Worm (Caenorhabditis elegans): ENCODE data around the gene fbxa-77.

Gene fbxa-77

DNA sequence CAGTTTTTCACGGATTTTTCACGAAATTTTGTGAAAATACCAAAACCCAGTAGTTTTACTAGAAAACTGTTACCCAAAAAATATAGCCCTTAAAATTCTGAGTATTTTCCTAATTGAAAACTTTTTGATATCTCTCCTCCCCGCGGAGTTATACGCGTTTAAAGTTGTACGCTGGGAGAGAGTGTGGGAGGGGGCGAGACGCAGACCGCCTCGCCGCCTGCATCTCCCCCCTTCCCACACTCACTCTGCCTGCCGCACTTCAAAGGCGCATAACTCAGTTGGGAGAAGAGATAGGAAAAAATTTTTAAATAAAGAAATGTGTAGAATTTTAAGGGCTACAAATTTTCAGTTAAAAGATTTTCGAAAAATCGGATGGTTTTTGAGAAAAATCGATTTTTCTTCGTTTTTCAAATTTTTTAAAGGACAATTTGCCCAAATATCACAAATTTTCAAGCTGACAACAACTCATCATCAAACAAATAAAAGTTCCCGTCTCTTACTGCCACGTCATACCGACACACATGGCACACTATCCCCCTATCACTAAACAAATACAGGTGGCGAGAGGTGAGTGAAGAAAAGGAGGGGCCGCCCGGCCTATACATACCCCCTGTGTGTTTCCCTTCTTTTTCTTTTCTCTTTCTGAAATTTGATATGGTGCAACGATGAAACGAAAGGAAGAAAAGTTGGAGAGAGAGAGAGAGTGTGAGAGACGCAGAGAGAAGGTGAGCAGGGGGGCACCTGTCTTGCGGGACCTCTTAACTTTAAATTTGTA lies 25.8 kb upstream of the fbxa-77 start:
- no peak for TF ChIP-seq scrt-1 (GFP tag; IDR thresholded peaks at IDR 0.05)
- TF ChIP-seq aly-1 (tag; optimal IDR thresholded peaks at IDR 0.05) = no peak
- TF ChIP-seq ceh-36 (tag; optimal IDR thresholded peaks at IDR 0.05) = no peak
- no peak for TF ChIP-seq ceh-13 (GFP tag; optimal IDR thresholded peaks at IDR 0.05)
- TF ChIP-seq flt-1 (GFP tag; IDR thresholded peaks at IDR 0.05) = no peak
- no peak for TF ChIP-seq ama-1 (optimal IDR thresholded peaks at IDR 0.05)
- no peak for TF ChIP-seq pes-1 (GFP tag; IDR thresholded peaks at IDR 0.05)
- TF ChIP-seq ets-7 (tag; optimal IDR thresholded peaks at IDR 0.05) = no peak
- TF ChIP-seq tbx-11 (GFP tag; IDR thresholded peaks at IDR 0.05) = no peak
- no peak for TF ChIP-seq F13C5.2 (tag; optimal IDR thresholded peaks at IDR 0.05)
- no peak for TF ChIP-seq B0310.2 (tag; optimal IDR thresholded peaks at IDR 0.05)
- TF ChIP-seq sea-1 (GFP tag; conservative IDR thresholded peaks at IDR 0.05) = no peak
- TF ChIP-seq hnd-1 (tag; optimal IDR thresholded peaks at IDR 0.05) = no peak
- no peak for TF ChIP-seq tra-4 (tag; optimal IDR thresholded peaks at IDR 0.05)
- no peak for TF ChIP-seq hmg-4 (GFP tag; optimal IDR thresholded peaks at IDR 0.05)

- TF ChIP-seq hmbx-1 (tag; optimal IDR thresholded peaks at IDR 0.05) (no peak), tbx-37 (GFP tag; conservative IDR thresholded peaks at IDR 0.05) (no peak), pes-1 (GFP tag; IDR thresholded peaks at IDR 0.05) (no peak), flt-1 (GFP tag; IDR thresholded peaks at IDR 0.05) (no peak), ceh-36 (tag; optimal IDR thresholded peaks at IDR 0.05) (no peak), aly-1 (tag; optimal IDR thresholded peaks at IDR 0.05) (no peak), tra-4 (tag; optimal IDR thresholded peaks at IDR 0.05) (no peak), ets-7 (tag; optimal IDR thresholded peaks at IDR 0.05) (no peak), scrt-1 (GFP tag; IDR thresholded peaks at IDR 0.05) (no peak), ama-1 (optimal IDR thresholded peaks at IDR 0.05) (no peak), hmg-4 (GFP tag; optimal IDR thresholded peaks at IDR 0.05) (no peak), hnd-1 (tag; optimal IDR thresholded peaks at IDR 0.05) (no peak), tbx-11 (GFP tag; IDR thresholded peaks at IDR 0.05) (no peak), F13C5.2 (tag; optimal IDR thresholded peaks at IDR 0.05) (no peak), sea-1 (GFP tag; conservative IDR thresholded peaks at IDR 0.05) (no peak), B0310.2 (tag; optimal IDR thresholded peaks at IDR 0.05) (no peak)
Measured at ce11 chrIII:1225116-1225515, 24.2 kb upstream of the fbxa-77 start.

- TF ChIP-seq ama-1 (optimal IDR thresholded peaks at IDR 0.05) (no peak), tbx-37 (GFP tag; conservative IDR thresholded peaks at IDR 0.05) (no peak), ceh-13 (GFP tag; optimal IDR thresholded peaks at IDR 0.05) (no peak), F13C5.2 (tag; optimal IDR thresholded peaks at IDR 0.05) (no peak), flt-1 (GFP tag; IDR thresholded peaks at IDR 0.05) (no peak), B0310.2 (tag; optimal IDR thresholded peaks at IDR 0.05) (no peak), sea-1 (GFP tag; conservative IDR thresholded peaks at IDR 0.05) (no peak), pes-1 (GFP tag; IDR thresholded peaks at IDR 0.05) (no peak), hmbx-1 (tag; optimal IDR thresholded peaks at IDR 0.05) (no peak), hnd-1 (tag; optimal IDR thresholded peaks at IDR 0.05) (no peak), tbx-11 (GFP tag; IDR thresholded peaks at IDR 0.05) (no peak), hmg-4 (GFP tag; optimal IDR thresholded peaks at IDR 0.05) (no peak), ceh-36 (tag; optimal IDR thresholded peaks at IDR 0.05) (no peak), scrt-1 (GFP tag; IDR thresholded peaks at IDR 0.05) (no peak), ets-7 (tag; optimal IDR thresholded peaks at IDR 0.05) (no peak), tra-4 (tag; optimal IDR thresholded peaks at IDR 0.05) (no peak), aly-1 (tag; optimal IDR thresholded peaks at IDR 0.05) (no peak)
Measured at ce11 chrIII:1225595-1225994, 23.7 kb upstream of the fbxa-77 start.

DNA sequence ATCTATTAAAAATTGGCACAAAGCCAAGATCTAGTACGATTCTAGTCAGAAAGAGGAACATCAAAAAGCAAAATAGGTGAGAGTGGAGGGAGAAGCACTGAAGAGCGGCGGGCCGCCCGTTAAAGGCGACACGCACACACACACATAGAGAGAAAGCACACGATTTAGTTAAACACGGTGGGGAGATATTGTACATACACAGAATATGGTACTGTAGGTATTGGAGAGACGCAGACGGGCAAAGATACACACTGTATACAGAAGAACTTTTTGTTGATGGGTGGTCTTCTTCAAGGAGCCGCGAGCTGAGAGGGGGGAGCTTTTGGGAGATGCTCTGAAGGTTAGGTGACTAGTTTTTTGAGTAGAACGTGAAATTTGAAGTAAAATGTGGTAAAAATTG lies 23.0 kb upstream of the fbxa-77 start:
- TF ChIP-seq pes-1 (GFP tag; IDR thresholded peaks at IDR 0.05) = no peak
- no peak for TF ChIP-seq hmbx-1 (tag; optimal IDR thresholded peaks at IDR 0.05)

- TF ChIP-seq flt-1 (GFP tag; IDR thresholded peaks at IDR 0.05) (no peak), hnd-1 (tag; optimal IDR thresholded peaks at IDR 0.05) (no peak), B0310.2 (tag; optimal IDR thresholded peaks at IDR 0.05) (no peak), sea-1 (GFP tag; conservative IDR thresholded peaks at IDR 0.05) (no peak), hmbx-1 (tag; optimal IDR thresholded peaks at IDR 0.05) (no peak), ama-1 (optimal IDR thresholded peaks at IDR 0.05) (no peak), tra-4 (tag; optimal IDR thresholded peaks at IDR 0.05) (no peak), pes-1 (GFP tag; IDR thresholded peaks at IDR 0.05) (no peak), ceh-13 (GFP tag; optimal IDR thresholded peaks at IDR 0.05) (no peak), hmg-4 (GFP tag; optimal IDR thresholded peaks at IDR 0.05) (no peak)
Measured at ce11 chrIII:1228593-1228992, 20.7 kb upstream of the fbxa-77 start.

DNA sequence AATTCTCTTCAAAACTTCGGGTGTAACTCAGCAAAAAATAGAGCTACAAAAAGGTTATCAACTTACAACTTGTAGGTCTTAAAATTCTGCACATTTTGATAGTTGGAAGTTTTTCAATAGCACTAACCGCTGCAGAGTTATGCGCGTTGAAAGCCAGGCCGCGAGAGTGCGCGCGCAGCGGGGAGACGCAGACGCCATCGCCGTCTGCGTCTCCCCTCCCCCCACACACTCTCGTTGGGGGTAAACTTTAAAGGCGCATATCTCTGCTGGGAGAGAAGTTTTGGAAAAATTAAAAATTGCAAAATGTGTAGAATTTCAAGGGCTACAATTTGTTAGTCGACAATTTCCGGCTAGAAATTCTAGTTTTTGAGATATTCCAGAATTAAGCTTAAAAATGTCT lies 19.8 kb upstream of the fbxa-77 start:
- no peak for TF ChIP-seq tbx-37 (GFP tag; conservative IDR thresholded peaks at IDR 0.05)
- no peak for TF ChIP-seq sea-1 (GFP tag; conservative IDR thresholded peaks at IDR 0.05)
- no peak for TF ChIP-seq ceh-36 (tag; optimal IDR thresholded peaks at IDR 0.05)
- no peak for TF ChIP-seq scrt-1 (GFP tag; IDR thresholded peaks at IDR 0.05)
- TF ChIP-seq flt-1 (GFP tag; IDR thresholded peaks at IDR 0.05) = no peak
- no peak for TF ChIP-seq pes-1 (GFP tag; IDR thresholded peaks at IDR 0.05)
- TF ChIP-seq ets-7 (tag; optimal IDR thresholded peaks at IDR 0.05) = no peak
- TF ChIP-seq tbx-11 (GFP tag; IDR thresholded peaks at IDR 0.05) = no peak
- TF ChIP-seq tra-4 (tag; optimal IDR thresholded peaks at IDR 0.05) = no peak
- no peak for TF ChIP-seq ama-1 (optimal IDR thresholded peaks at IDR 0.05)
- TF ChIP-seq F13C5.2 (tag; optimal IDR thresholded peaks at IDR 0.05) = no peak
- no peak for TF ChIP-seq hnd-1 (tag; optimal IDR thresholded peaks at IDR 0.05)
- no peak for TF ChIP-seq aly-1 (tag; optimal IDR thresholded peaks at IDR 0.05)
- no peak for TF ChIP-seq hmbx-1 (tag; optimal IDR thresholded peaks at IDR 0.05)
- TF ChIP-seq B0310.2 (tag; optimal IDR thresholded peaks at IDR 0.05) = no peak

DNA sequence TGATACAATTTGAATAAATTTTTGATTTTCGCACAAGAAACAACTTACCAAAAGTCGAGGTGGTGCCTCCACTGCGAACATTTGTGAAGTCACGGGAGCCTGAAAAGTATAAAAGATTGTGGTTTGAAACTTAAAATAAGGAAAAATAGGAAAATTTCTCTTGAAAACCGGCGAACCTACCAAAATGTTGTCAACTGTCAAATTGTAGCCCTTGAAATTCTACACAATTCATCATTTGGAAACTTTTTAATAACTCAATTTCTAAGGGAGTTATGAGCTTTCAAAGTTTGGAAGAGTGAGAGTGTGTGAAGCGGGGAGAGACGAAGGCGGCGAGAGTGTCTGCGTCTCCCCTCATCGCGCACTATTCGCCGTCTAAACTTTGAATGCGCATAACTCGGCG lies 19.1 kb upstream of the fbxa-77 start, which contains the start of gene pes-4:
TSS of gene pes-4 (minus strand) at position 101 of the 400 bp plus-strand sequence.
- no peak for TF ChIP-seq pes-1 (GFP tag; IDR thresholded peaks at IDR 0.05)
- no peak for TF ChIP-seq tbx-11 (GFP tag; IDR thresholded peaks at IDR 0.05)
- TF ChIP-seq hmg-4 (GFP tag; optimal IDR thresholded peaks at IDR 0.05) = no peak
- TF ChIP-seq ceh-36 (tag; optimal IDR thresholded peaks at IDR 0.05) = no peak
- no peak for TF ChIP-seq aly-1 (tag; optimal IDR thresholded peaks at IDR 0.05)
- no peak for TF ChIP-seq B0310.2 (tag; optimal IDR thresholded peaks at IDR 0.05)
- TF ChIP-seq ets-7 (tag; optimal IDR thresholded peaks at IDR 0.05) = no peak
- TF ChIP-seq flt-1 (GFP tag; IDR thresholded peaks at IDR 0.05) = no peak
